Fruit fly (Drosophila melanogaster) whole organism, embryonic: ENCODE results near the gene Fatp1.

Source experiments
- CG10321 ChIP-seq: fragments of 200-800 bp; sonication (Bioruptor generic); IDR thresholded peaks from 2 replicates; pipeline ENCODE4 v1.3.6; 2022; ENCODE audit warnings: missing biosample characterization, missing genetic modification characterization
- CG10654 ChIP-seq: fragments of 200-800 bp; sonication (Bioruptor generic); optimal IDR thresholded peaks from 2 replicates; lab custom pipeline; 2016; ENCODE audit warnings: missing biosample characterization, missing genetic modification characterization
- CG11695 ChIP-seq: fragments of 200-800 bp; sonication (Bioruptor generic); IDR thresholded peaks from 3 replicates; pipeline ENCODE4 v1.3.6; 2022; ENCODE audit warnings: missing biosample characterization, missing genetic modification characterization
- CG11723 ChIP-seq: fragments of 200-800 bp; sonication (Bioruptor generic); optimal IDR thresholded peaks from 2 replicates; lab custom pipeline; 2017; ENCODE audit warnings: missing biosample characterization, mild to moderate bottlenecking, missing genetic modification characterization
- CG12769 ChIP-seq: fragments of 200-800 bp; sonication (Bioruptor generic); optimal IDR thresholded peaks from 2 replicates; lab custom pipeline; 2019; ENCODE audit warnings: missing biosample characterization, mild to moderate bottlenecking, missing genetic modification characterization, moderate library complexity
- CG15479 ChIP-seq: fragments of 200-800 bp; sonication (Bioruptor generic); optimal IDR thresholded peaks from 3 replicates; lab custom pipeline; 2019; ENCODE audit warnings: missing biosample characterization, mild to moderate bottlenecking, missing genetic modification characterization, moderate library complexity
- CG16813 ChIP-seq: fragments of 200-800 bp; sonication (Bioruptor generic); IDR thresholded peaks from 3 replicates; pipeline ENCODE4 v1.3.6; 2022; ENCODE audit warnings: missing biosample characterization, missing genetic modification characterization; ENCODE audit not compliant: partially characterized antibody
- CG16863 ChIP-seq: fragments of 200-800 bp; sonication (Bioruptor generic); optimal IDR thresholded peaks from 3 replicates; lab custom pipeline; 2016; ENCODE audit warnings: missing biosample characterization, missing genetic modification characterization
- CG17186 ChIP-seq: fragments of 200-800 bp; sonication (Bioruptor generic); optimal IDR thresholded peaks from 3 replicates; lab custom pipeline; 2017; ENCODE audit warnings: missing biosample characterization, missing genetic modification reagents, missing genetic modification characterization
- CG18599 ChIP-seq: fragments of 200-800 bp; sonication (Bioruptor generic); optimal IDR thresholded peaks from 3 replicates; lab custom pipeline; 2017; ENCODE audit warnings: missing biosample characterization, missing genetic modification characterization, mild to moderate bottlenecking, moderate library complexity, missing genetic modification reagents
- CG2889 ChIP-seq: fragments of 200-800 bp; sonication (Bioruptor generic); IDR thresholded peaks from 3 replicates; pipeline ENCODE4 v1.3.6; 2022; ENCODE audit warnings: missing biosample characterization, missing genetic modification characterization
- CG3281 ChIP-seq: fragments of 200-800 bp; sonication (Bioruptor generic); optimal IDR thresholded peaks from 3 replicates; lab custom pipeline; 2017; ENCODE audit warnings: missing biosample characterization, mild to moderate bottlenecking, missing genetic modification characterization
- CG3847 ChIP-seq: fragments of 200-800 bp; sonication (Bioruptor generic); IDR thresholded peaks from 2 replicates; pipeline ENCODE4 v1.3.6; 2022; ENCODE audit warnings: missing biosample characterization, missing genetic modification characterization
- CG4854 ChIP-seq: fragments of 200-800 bp; sonication (Bioruptor generic); optimal IDR thresholded peaks from 2 replicates; lab custom pipeline; 2016; ENCODE audit warnings: missing biosample characterization, missing genetic modification characterization, inconsistent platforms
- CG5953 ChIP-seq: fragments of 200-800 bp; sonication (Bioruptor generic); IDR thresholded peaks from 2 replicates; pipeline ENCODE4 v1.3.6; 2022; ENCODE audit warnings: missing biosample characterization, missing genetic modification characterization
- CG8388 ChIP-seq: fragments of 200-800 bp; sonication (Bioruptor generic); optimal IDR thresholded peaks from 2 replicates; lab custom pipeline; 2019; ENCODE audit warnings: missing biosample characterization, mild to moderate bottlenecking, missing genetic modification characterization, moderate library complexity
- CG9609 ChIP-seq: fragments of 200-800 bp; sonication (Bioruptor generic); optimal IDR thresholded peaks from 3 replicates; lab custom pipeline; 2016; ENCODE audit warnings: missing biosample characterization, missing genetic modification characterization
- CG9817 ChIP-seq: fragments of 200-800 bp; sonication (Bioruptor generic); optimal IDR thresholded peaks from 2 replicates; lab custom pipeline; 2018; ENCODE audit warnings: missing biosample characterization, mild to moderate bottlenecking, missing genetic modification characterization, moderate library complexity
- E2f2 ChIP-seq: fragments of 200-800 bp; sonication (Bioruptor generic); IDR thresholded peaks from 2 replicates; pipeline ENCODE4 v1.3.6; 2022; ENCODE audit warnings: missing biosample characterization, missing genetic modification characterization
- Ets97D ChIP-seq: fragments of 200-800 bp; sonication (Bioruptor generic); optimal IDR thresholded peaks from 3 replicates; lab custom pipeline; 2016; ENCODE audit warnings: missing biosample characterization, missing genetic modification characterization
- Hmr ChIP-seq: fragments of 200-800 bp; sonication (Bioruptor generic); optimal IDR thresholded peaks from 3 replicates; lab custom pipeline; 2017; ENCODE audit warnings: mild to moderate bottlenecking, missing biosample characterization, missing genetic modification reagents, missing genetic modification characterization
- Hr39 ChIP-seq: fragments of >200 bp; optimal IDR thresholded peaks from 2 replicates; lab custom pipeline; 2017
- Hr78 ChIP-seq, 2 experiments: fragments of 200-800 bp in 1 of 2; fragments of >200 bp in 1 of 2; sonication (Bioruptor generic) in 1 of 2; optimal IDR thresholded peaks; 2 replicates each; lab custom pipeline; 2017 to 2019; ENCODE audit warnings: missing biosample characterization in 2 of 2, missing genetic modification characterization in 2 of 2, mild to moderate bottlenecking in 1 of 2, moderate library complexity in 1 of 2
- Jarid2 ChIP-seq: fragments of 200-800 bp; sonication (Bioruptor generic); optimal IDR thresholded peaks from 3 replicates; lab custom pipeline; 2017; ENCODE audit warnings: mild to moderate bottlenecking, missing biosample characterization, missing genetic modification reagents, missing genetic modification characterization
- Meics ChIP-seq: fragments of 200-800 bp; sonication (Bioruptor generic); optimal IDR thresholded peaks from 2 replicates; lab custom pipeline; 2017; ENCODE audit warnings: missing biosample characterization, mild to moderate bottlenecking, missing genetic modification characterization
- Opbp ChIP-seq: fragments of 200-800 bp; sonication (Bioruptor generic); IDR thresholded peaks from 3 replicates; pipeline ENCODE4 v1.3.6; 2022; ENCODE audit warnings: missing biosample characterization, missing genetic modification characterization; ENCODE audit not compliant: partially characterized antibody
- Optix ChIP-seq: fragments of 200-800 bp; sonication (Bioruptor generic); IDR thresholded peaks from 3 replicates; pipeline ENCODE4 v1.3.6; 2022; ENCODE audit warnings: missing biosample characterization, missing genetic modification characterization
- PHDP ChIP-seq: fragments of 200-800 bp; sonication (Bioruptor generic); optimal IDR thresholded peaks from 3 replicates; lab custom pipeline; 2018; ENCODE audit warnings: missing biosample characterization, mild to moderate bottlenecking, missing genetic modification characterization, moderate library complexity
- Stat92E ChIP-seq, 3 experiments: fragments of >200 bp in 2 of 3; fragments of 200-800 bp in 1 of 3; sonication (Bioruptor generic) in 1 of 3; optimal IDR thresholded peaks; 2 replicates each; lab custom pipeline; 2017 to 2019; ENCODE audit warnings: missing biosample characterization in 3 of 3, missing genetic modification characterization in 3 of 3, mild to moderate bottlenecking in 1 of 3, moderate library complexity in 1 of 3
- ab ChIP-seq: fragments of 200-800 bp; sonication (Bioruptor generic); optimal IDR thresholded peaks from 2 replicates; lab custom pipeline; 2016; ENCODE audit warnings: missing biosample characterization, missing genetic modification characterization
- abd-A ChIP-seq: fragments of 200-800 bp; sonication (Bioruptor generic); optimal IDR thresholded peaks from 3 replicates; lab custom pipeline; 2019; ENCODE audit warnings: missing biosample characterization, mild to moderate bottlenecking, missing genetic modification characterization, moderate library complexity
- ap ChIP-seq: fragments of 200-800 bp; sonication (Bioruptor generic); IDR thresholded peaks from 2 replicates; pipeline ENCODE4 v1.3.6; 2022; ENCODE audit warnings: missing biosample characterization, missing genetic modification characterization
- bbx ChIP-seq: fragments of 200-800 bp; sonication (Bioruptor generic); IDR thresholded peaks from 2 replicates; pipeline ENCODE4 v1.3.6; 2022; ENCODE audit warnings: missing biosample characterization, missing genetic modification characterization; ENCODE audit not compliant: partially characterized antibody
- chif ChIP-seq, 2 experiments: fragments of 200-800 bp; sonication (Bioruptor generic); optimal IDR thresholded peaks; 3 replicates each; lab custom pipeline; 2016; ENCODE audit warnings: missing biosample characterization in 2 of 2, missing genetic modification characterization in 2 of 2
- croc ChIP-seq: fragments of 200-800 bp; sonication (Bioruptor generic); conservative IDR thresholded peaks from 3 replicates; pipeline ENCODE4 v1.3.6; 2022; ENCODE audit warnings: missing biosample characterization, missing genetic modification characterization
- danr ChIP-seq: fragments of 200-800 bp; sonication (Bioruptor generic); IDR thresholded peaks from 2 replicates; pipeline ENCODE4 v1.3.6; 2022; ENCODE audit warnings: missing biosample characterization, missing genetic modification characterization
- dysf ChIP-seq: fragments of 200-800 bp; sonication (Bioruptor generic); IDR thresholded peaks from 3 replicates; pipeline ENCODE4 v1.3.6; 2022; ENCODE audit warnings: missing biosample characterization, missing genetic modification characterization
- emc ChIP-seq: fragments of 200-800 bp; sonication (Bioruptor generic); optimal IDR thresholded peaks from 2 replicates; lab custom pipeline; 2016; ENCODE audit warnings: missing biosample characterization, missing genetic modification characterization
- eve ChIP-seq, 2 experiments: fragments of >200 bp; optimal IDR thresholded peaks; 2 replicates each; lab custom pipeline; 2017; ENCODE audit warnings: missing biosample characterization in 2 of 2, missing genetic modification characterization in 2 of 2
- exex ChIP-seq: fragments of 200-800 bp; sonication (Bioruptor generic); optimal IDR thresholded peaks from 4 replicates; lab custom pipeline; 2018; ENCODE audit warnings: missing biosample characterization, mild to moderate bottlenecking, missing genetic modification characterization, moderate library complexity
- fd64A ChIP-seq: fragments of 200-800 bp; sonication (Bioruptor generic); optimal IDR thresholded peaks from 3 replicates; lab custom pipeline; 2018; ENCODE audit warnings: missing biosample characterization, mild to moderate bottlenecking, missing genetic modification characterization
- h ChIP-seq: fragments of >200 bp; optimal IDR thresholded peaks from 2 replicates; lab custom pipeline; 2017
- hbn ChIP-seq: fragments of 200-800 bp; sonication (Bioruptor generic); IDR thresholded peaks from 2 replicates; pipeline ENCODE4 v1.3.6; 2022; ENCODE audit warnings: missing biosample characterization, missing genetic modification characterization; ENCODE audit not compliant: partially characterized antibody
- kni ChIP-seq: fragments of 200-800 bp; sonication (Bioruptor generic); optimal IDR thresholded peaks from 3 replicates; lab custom pipeline; 2017; ENCODE audit warnings: mild to moderate bottlenecking, missing biosample characterization, missing genetic modification reagents, missing genetic modification characterization
- pnt ChIP-seq: fragments of 200-800 bp; sonication (Bioruptor generic); optimal IDR thresholded peaks from 3 replicates; lab custom pipeline; 2016; ENCODE audit warnings: missing biosample characterization, missing genetic modification characterization
- row ChIP-seq: fragments of 200-800 bp; sonication (Bioruptor generic); IDR thresholded peaks from 3 replicates; pipeline ENCODE4 v1.3.6; 2022; ENCODE audit warnings: missing biosample characterization, missing genetic modification characterization
- seq ChIP-seq: fragments of 200-800 bp; sonication (Bioruptor generic); IDR thresholded peaks from 2 replicates; pipeline ENCODE4 v1.3.6; 2022; ENCODE audit warnings: missing biosample characterization, missing genetic modification characterization
- sug ChIP-seq: fragments of 200-800 bp; optimal IDR thresholded peaks from 2 replicates; lab custom pipeline; 2019; ENCODE audit warnings: missing biosample characterization, mild to moderate bottlenecking, missing genetic modification characterization, moderate library complexity
- tx ChIP-seq: fragments of 200-800 bp; sonication (Bioruptor generic); optimal IDR thresholded peaks from 2 replicates; lab custom pipeline; 2016; ENCODE audit warnings: missing biosample characterization, missing genetic modification characterization

Fatp1 gene

dm6 chr2L:10526953-10527584, 10.1 kb upstream of the Fatp1 start, which contains the start of gene Lip4 (continued):
- TF ChIP-seq bbx (GFP tag; lab: Robert Waterston, UW) = no peak
- TF ChIP-seq dysf = peak; percentile 85
- TF ChIP-seq CG9609 (GFP tag; lab: Kevin White, UChicago) = no peak
- TF ChIP-seq CG10321 (GFP tag; lab: Robert Waterston, UW) = peak; percentile 44; the same call in 1 of the 2 replicates
- no peak for TF ChIP-seq Optix (GFP tag; lab: Robert Waterston, UW)
- peak; percentile 55; the same call in 1 of the 2 replicates for TF ChIP-seq E2f2 (GFP tag; lab: Robert Waterston, UW)
- TF ChIP-seq CG16813 (GFP tag; lab: Robert Waterston, UW) = no peak
- TF ChIP-seq row = peak; percentile 85
- no peak for TF ChIP-seq hbn (GFP tag; lab: Robert Waterston, UW)
- TF ChIP-seq pnt = peak; percentile 2
- TF ChIP-seq Jarid2 (GFP tag; lab: Kevin White, UChicago) = peak; percentile 47
- TF ChIP-seq CG10654 (GFP tag; lab: Kevin White, UChicago) = peak; percentile 65
- 0 out of 3 replicates have a peak, but pooled peaks have one; percentile 10 for TF ChIP-seq CG2889 (GFP tag; lab: Robert Waterston, UW)
- no peak for TF ChIP-seq fd64A (GFP tag; lab: Kevin White, UChicago)
- peak; percentile 61 for TF ChIP-seq CG9817
- TF ChIP-seq Hr78 (GFP tag; optimal IDR thresholded peaks at IDR 0.05; lab: Kevin White, UChicago) = peak in 1 of 2 experiments; percentile 81
- no peak for TF ChIP-seq abd-A (tag; lab: Kevin White, UChicago)
- peak; percentile 53 to 56 for TF ChIP-seq chif (GFP tag; optimal IDR thresholded peaks at IDR 0.05; lab: Kevin White, UChicago)
- TF ChIP-seq ap (GFP tag; lab: Robert Waterston, UW) = peak; percentile 79
- TF ChIP-seq Stat92E (GFP tag; optimal IDR thresholded peaks at IDR 0.05; lab: Kevin White, UChicago) = no peak
- TF ChIP-seq ab (GFP tag; lab: Kevin White, UChicago) = no peak
- TF ChIP-seq CG5953 (GFP tag; lab: Robert Waterston, UW) = peak; percentile 69
- no peak for TF ChIP-seq Hr39
- peak in 1 of 2 experiments; percentile 86 for TF ChIP-seq eve (GFP tag; optimal IDR thresholded peaks at IDR 0.05; lab: Kevin White, UChicago)
- TF ChIP-seq tx = peak; percentile 8
- TF ChIP-seq CG11723 (GFP tag; lab: Kevin White, UChicago) = peak; percentile 60
- TF ChIP-seq seq (GFP tag; lab: Robert Waterston, UW) = peak; percentile 75
- TF ChIP-seq CG18599 (GFP tag; lab: Kevin White, UChicago) = peak; percentile 76
- no peak for TF ChIP-seq Ets97D (GFP tag; lab: Kevin White, UChicago)
- peak; percentile 82 for TF ChIP-seq Hmr (GFP tag; lab: Kevin White, UChicago)
- no peak; the same call in 1 of the 2 replicates for TF ChIP-seq danr (GFP tag; lab: Robert Waterston, UW)
- TF ChIP-seq CG17186 (GFP tag; lab: Kevin White, UChicago) = no peak
- TF ChIP-seq h (lab: Kevin White, UChicago) = no peak
- peak; percentile 39 for TF ChIP-seq sug (tag; lab: Kevin White, UChicago)
- TF ChIP-seq CG8388 (GFP tag; lab: Kevin White, UChicago) = peak; percentile 67
- peak; percentile 43; the same call in 2 of the 3 replicates for TF ChIP-seq croc (GFP tag; lab: Robert Waterston, UW)
- peak; percentile 36 for TF ChIP-seq CG16863 (GFP tag; lab: Kevin White, UChicago)
- TF ChIP-seq emc (GFP tag; lab: Kevin White, UChicago) = no peak
- TF ChIP-seq Meics (GFP tag; lab: Kevin White, UChicago) = peak; percentile 80
- no peak for TF ChIP-seq kni (GFP tag; lab: Kevin White, UChicago)
- TF ChIP-seq Opbp (GFP tag; lab: Robert Waterston, UW) = no peak
- peak; percentile 77 for TF ChIP-seq CG3281 (GFP tag; lab: Kevin White, UChicago)
- peak; percentile 82 for TF ChIP-seq PHDP (tag; lab: Kevin White, UChicago)
- peak; percentile 50 for TF ChIP-seq CG15479
- peak; percentile 73; the same call in 1 of the 2 replicates for TF ChIP-seq CG3847 (GFP tag; lab: Robert Waterston, UW)
- TF ChIP-seq exex (tag; lab: Kevin White, UChicago) = no peak
- TF ChIP-seq CG12769 (tag; lab: Kevin White, UChicago) = peak; percentile 75
- peak; percentile 89 for TF ChIP-seq CG11695
- TF ChIP-seq CG4854 (GFP tag; lab: Kevin White, UChicago) = peak; percentile 60
